Fruit fly (Drosophila melanogaster): ENCODE measurements around the gene Ist1.
A peak's percentile ranks its signal among the peaks of the same experiment; 100 is the strongest.

DNA sequence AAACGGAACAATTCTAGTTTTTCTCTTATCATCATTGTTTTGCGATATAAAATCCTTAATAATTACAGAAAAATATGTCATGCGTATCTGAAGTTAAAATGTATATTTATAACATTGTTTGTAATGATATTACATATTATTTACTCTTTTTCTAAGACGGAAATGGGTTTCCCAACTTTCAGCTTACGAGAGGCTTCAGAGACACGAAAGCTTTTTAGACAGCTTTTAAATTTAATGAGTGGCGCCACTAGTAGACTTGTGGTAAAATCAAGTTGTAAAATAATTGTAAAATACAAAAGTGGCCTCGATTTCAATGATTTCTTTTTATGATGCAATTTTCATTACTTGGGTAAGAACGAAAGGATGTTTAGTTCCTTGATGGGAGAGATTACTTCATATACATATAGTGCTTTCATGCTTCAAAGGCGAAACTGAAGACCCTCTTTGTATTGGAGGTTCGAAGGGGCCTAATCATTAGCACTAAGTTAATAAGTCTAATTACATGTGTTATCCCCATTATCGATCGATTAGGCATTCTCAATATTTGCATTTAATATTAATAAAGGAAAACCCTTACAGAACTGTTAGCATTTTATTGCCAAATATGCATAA lies 47.2 kb downstream of the Ist1 start:
- peak; percentile 90 for TF ChIP-seq Hr83 (GFP tag; optimal IDR thresholded peaks at IDR 0.05; ENCODE audit: poor library complexity, severe bottlenecking)
- TF ChIP-seq sv (GFP tag; optimal IDR thresholded peaks at IDR 0.05): peak; percentile 29
- TF ChIP-seq psq (GFP tag; optimal IDR thresholded peaks at IDR 0.05): peak; percentile 22
- no peak for TF ChIP-seq Myc (optimal IDR thresholded peaks at IDR 0.05)
- TF ChIP-seq lola (GFP tag; optimal IDR thresholded peaks at IDR 0.05): no peak
